Worm (Caenorhabditis elegans) whole organism, early embryonic: ENCODE data around the gene F13E9.5.

Experiments
- F13C5.2 ChIP-seq: sonication (generic microtip); optimal IDR thresholded peaks from 2 replicates; lab custom pipeline; 2017; ENCODE audit warnings: mild to moderate bottlenecking, missing genetic modification characterization, inconsistent platforms, missing compliant biosample characterization
- hmbx-1 ChIP-seq: sonication (generic microtip); optimal IDR thresholded peaks from 2 replicates; lab custom pipeline; 2016; ENCODE audit warnings: mild to moderate bottlenecking, missing genetic modification characterization, missing compliant biosample characterization

DNA sequence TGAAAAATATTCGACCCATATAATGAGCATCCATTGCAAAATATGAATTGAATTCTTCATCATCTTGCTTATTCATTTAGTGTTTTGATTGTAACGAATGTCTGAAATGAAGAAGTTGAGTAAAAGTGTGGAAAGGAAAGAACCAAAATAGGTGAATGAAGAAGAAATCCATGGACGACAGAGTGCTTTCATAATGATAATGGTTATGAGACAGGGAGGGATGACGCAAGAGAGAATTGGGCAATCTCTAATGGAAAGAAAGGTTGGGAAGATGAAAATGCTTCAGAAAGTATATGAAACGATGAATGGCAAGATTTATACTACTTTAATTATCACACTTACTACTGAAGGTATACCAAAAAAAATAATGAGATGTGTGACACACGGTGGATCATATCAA, 20.1 kb upstream of the F13E9.5 start, which contains the start of gene ZK596.3:
- TF ChIP-seq F13C5.2 (tag; lab: Kevin White, UChicago): no peak
- no peak for TF ChIP-seq hmbx-1
